Worm (Caenorhabditis elegans): Measurements from ENCODE around the gene F58G1.7.
A peak's percentile ranks its signal among the peaks of the same experiment; 100 is the strongest.

F58G1.7 gene

ce11 chrII:12954670-12955069, 6.6 kb upstream of the F58G1.7 start, which contains the start of the genes Y38F1A.1 and Y38F1A.2:
TSS of gene Y38F1A.1 (minus strand) at chrII:12954770.
TSS of gene Y38F1A.2 (plus strand) at chrII:12954958.
- TF ChIP-seq ceh-9 (tag; optimal IDR thresholded peaks at IDR 0.05): no peak
- no peak for TF ChIP-seq sdc-2 (tag; optimal IDR thresholded peaks at IDR 0.05)
- TF ChIP-seq hlh-8 (tag; optimal IDR thresholded peaks at IDR 0.05): no peak
- TF ChIP-seq pqm-1 (tag; optimal IDR thresholded peaks at IDR 0.05): no peak
- no peak for TF ChIP-seq hlh-15 (tag; optimal IDR thresholded peaks at IDR 0.05)
- no peak for TF ChIP-seq ets-4 (tag; optimal IDR thresholded peaks at IDR 0.05)
- TF ChIP-seq lim-6 (tag; optimal IDR thresholded peaks at IDR 0.05): no peak
- TF ChIP-seq sox-2 (GFP tag; IDR thresholded peaks at IDR 0.05): no peak
- TF ChIP-seq unc-3 (GFP tag; conservative IDR thresholded peaks at IDR 0.05): no peak
- TF ChIP-seq unc-3 (tag; optimal IDR thresholded peaks at IDR 0.05): no peak
- TF ChIP-seq C08G9.2 (tag; optimal IDR thresholded peaks at IDR 0.05): no peak
- no peak for TF ChIP-seq T23F11.4 (GFP tag; optimal IDR thresholded peaks at IDR 0.05)
- no peak for TF ChIP-seq ceh-48 (tag; optimal IDR thresholded peaks at IDR 0.05)
- TF ChIP-seq ama-1 (optimal IDR thresholded peaks at IDR 0.05): no peak
- no peak for TF ChIP-seq fkh-10 (GFP tag; optimal IDR thresholded peaks at IDR 0.05)
- TF ChIP-seq dve-1 (tag; optimal IDR thresholded peaks at IDR 0.05): no peak
- TF ChIP-seq ceh-22 (tag; optimal IDR thresholded peaks at IDR 0.05): no peak
- TF ChIP-seq nhr-11 (tag; optimal IDR thresholded peaks at IDR 0.05): no peak
- no peak for TF ChIP-seq hlh-6 (tag; optimal IDR thresholded peaks at IDR 0.05)
- TF ChIP-seq Y22D7AL.16 (tag; optimal IDR thresholded peaks at IDR 0.05): no peak

- TF ChIP-seq ceh-31 (tag; optimal IDR thresholded peaks at IDR 0.05) (peak; percentile 0), ceh-18 (tag; optimal IDR thresholded peaks at IDR 0.05) (peak; percentile 9), sox-4 (tag; optimal IDR thresholded peaks at IDR 0.05) (no peak), tbx-2 (tag; optimal IDR thresholded peaks at IDR 0.05) (peak; percentile 35), elt-2 (tag; optimal IDR thresholded peaks at IDR 0.05) (peak; percentile 6), pat-9 (tag; optimal IDR thresholded peaks at IDR 0.05) (no peak), unc-55 (GFP tag; optimal IDR thresholded peaks at IDR 0.05) (peak; percentile 67), rnt-1 (tag; optimal IDR thresholded peaks at IDR 0.05) (peak; percentile 43), fkh-6 (tag; optimal IDR thresholded peaks at IDR 0.05) (no peak)
Observed at ce11 chrII:12953297-12953696, 5.2 kb upstream of the F58G1.7 start.

DNA sequence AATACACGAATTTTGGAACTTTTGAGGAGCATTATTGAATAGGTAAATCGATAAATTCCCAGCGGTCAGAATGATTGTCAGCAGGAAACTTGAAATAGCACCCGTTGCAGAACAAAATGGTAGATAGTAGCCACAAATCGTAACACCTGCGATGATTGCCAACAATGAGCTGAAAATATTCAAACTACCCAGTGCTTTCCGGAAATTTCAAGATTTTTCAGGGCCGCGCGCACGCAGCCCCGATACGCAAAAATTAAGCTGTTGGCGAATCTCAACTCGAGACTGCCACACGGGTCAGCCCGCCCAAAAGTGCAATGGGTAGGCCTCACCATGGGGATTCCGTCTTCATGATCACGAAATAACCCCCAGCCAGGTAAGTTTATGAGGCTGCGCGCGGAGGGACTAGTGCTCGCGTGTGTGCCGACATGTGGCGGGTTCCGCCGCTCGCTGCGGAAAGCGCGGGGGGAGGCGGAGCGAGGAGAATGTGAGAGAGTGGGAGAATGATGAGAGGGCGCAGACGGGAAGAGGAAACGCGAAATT, 3.4 kb downstream of the F58G1.7 start:
- TF ChIP-seq ama-1 (optimal IDR thresholded peaks at IDR 0.05) (peak; percentile 99), rnt-1 (tag; optimal IDR thresholded peaks at IDR 0.05) (peak; percentile 48), nhr-232 (tag; optimal IDR thresholded peaks at IDR 0.05) (peak; percentile 22), dve-1 (tag; optimal IDR thresholded peaks at IDR 0.05) (peak; percentile 35), ceh-45 (GFP tag; IDR thresholded peaks at IDR 0.05) (no peak), pqm-1 (tag; optimal IDR thresholded peaks at IDR 0.05) (peak; percentile 29), C08G9.2 (tag; optimal IDR thresholded peaks at IDR 0.05) (peak; percentile 70), ref-2 (tag; optimal IDR thresholded peaks at IDR 0.05) (peak; percentile 85), fkh-6 (tag; optimal IDR thresholded peaks at IDR 0.05) (no peak), pag-3 (tag; optimal IDR thresholded peaks at IDR 0.05; ENCODE audit: borderline replicate concordance) (no peak), hlh-30 (tag; optimal IDR thresholded peaks at IDR 0.05; ENCODE audit: insufficient read depth) (peak; percentile 78), elt-2 (tag; optimal IDR thresholded peaks at IDR 0.05) (peak; percentile 82), pros-1 (tag; optimal IDR thresholded peaks at IDR 0.05) (peak; percentile 85), nhr-11 (tag; optimal IDR thresholded peaks at IDR 0.05) (no peak), fax-1 (tag; optimal IDR thresholded peaks at IDR 0.05) (no peak), mec-3 (tag; optimal IDR thresholded peaks at IDR 0.05; ENCODE audit: borderline replicate concordance) (no peak), odd-2 (tag; optimal IDR thresholded peaks at IDR 0.05) (no peak), hlh-6 (tag; optimal IDR thresholded peaks at IDR 0.05) (peak; percentile 65), unc-86 (tag; optimal IDR thresholded peaks at IDR 0.05) (no peak), tbx-2 (tag; optimal IDR thresholded peaks at IDR 0.05) (peak; percentile 82), ceh-14 (tag; optimal IDR thresholded peaks at IDR 0.05) (no peak), nfya-1 (tag; optimal IDR thresholded peaks at IDR 0.05) (peak; percentile 66), ceh-2 (tag; optimal IDR thresholded peaks at IDR 0.05) (peak; percentile 47), syd-9 (tag; optimal IDR thresholded peaks at IDR 0.05) (peak; percentile 50), tbx-7 (tag; optimal IDR thresholded peaks at IDR 0.05) (peak; percentile 50), ttx-3 (tag; optimal IDR thresholded peaks at IDR 0.05) (no peak), sox-2 (GFP tag; IDR thresholded peaks at IDR 0.05) (peak; percentile 31; the same call in 1 of the 2 replicates), ceh-22 (tag; optimal IDR thresholded peaks at IDR 0.05) (no peak), pat-9 (tag; optimal IDR thresholded peaks at IDR 0.05) (peak; percentile 34), ceh-6 (GFP tag; optimal IDR thresholded peaks at IDR 0.05) (peak; percentile 24), ets-4 (tag; optimal IDR thresholded peaks at IDR 0.05) (peak; percentile 12), ceh-24 (tag; optimal IDR thresholded peaks at IDR 0.05) (no peak), gmeb-2 (tag; optimal IDR thresholded peaks at IDR 0.05) (peak; percentile 45)

Data from whole organism, late embryonic.